Worm (Caenorhabditis elegans): ENCODE measurements around the gene F25E5.8.

The F25E5.8 gene

ce11 chrV:7435376-7436204, at the start of gene F25E5.8, which contains the start of gene ddo-2:
F25E5.8 (plus strand) TSS chrV:7435930.
ddo-2 (minus strand) TSS chrV:7435705.
- TF ChIP-seq tbx-8 (GFP tag; optimal IDR thresholded peaks at IDR 0.05) (no peak), elt-1 (tag; optimal IDR thresholded peaks at IDR 0.05; ENCODE audit: borderline replicate concordance, insufficient read depth) (no peak), ces-1 (GFP tag; optimal IDR thresholded peaks at IDR 0.05) (no peak), ceh-43 (GFP tag; optimal IDR thresholded peaks at IDR 0.05) (no peak), sptf-1 (tag; optimal IDR thresholded peaks at IDR 0.05) (no peak), nhr-237 (tag; optimal IDR thresholded peaks at IDR 0.05) (no peak), mls-2 (tag; optimal IDR thresholded peaks at IDR 0.05) (no peak), unc-120 (tag; optimal IDR thresholded peaks at IDR 0.05; ENCODE audit: poor library complexity, severe bottlenecking) (no peak), flh-1 (GFP tag; optimal IDR thresholded peaks at IDR 0.05) (no peak), nhr-28 (tag; optimal IDR thresholded peaks at IDR 0.05) (no peak), M03D4.4 (tag; optimal IDR thresholded peaks at IDR 0.05) (no peak), unc-39 (tag; optimal IDR thresholded peaks at IDR 0.05) (no peak), lsy-2 (tag; optimal IDR thresholded peaks at IDR 0.05) (no peak), blmp-1 (tag; optimal IDR thresholded peaks at IDR 0.05) (no peak), hlh-1 (tag; optimal IDR thresholded peaks at IDR 0.05) (no peak), elt-3 (tag; optimal IDR thresholded peaks at IDR 0.05) (no peak), ztf-11 (tag; optimal IDR thresholded peaks at IDR 0.05) (no peak), snpc-4 (tag; optimal IDR thresholded peaks at IDR 0.05) (no peak), nhr-76 (tag; optimal IDR thresholded peaks at IDR 0.05) (no peak)

ce11 chrV:7386052-7386573, 49.6 kb upstream of the F25E5.8 start, which contains the start of gene srp-6:
srp-6 (minus strand) TSS chrV:7386102.
- TF ChIP-seq ceh-43 (GFP tag; optimal IDR thresholded peaks at IDR 0.05) (no peak), ham-2 (GFP tag; optimal IDR thresholded peaks at IDR 0.05) (no peak), nhr-76 (tag; optimal IDR thresholded peaks at IDR 0.05) (no peak), nhr-12 (tag; optimal IDR thresholded peaks at IDR 0.05) (no peak), elt-3 (tag; optimal IDR thresholded peaks at IDR 0.05) (no peak), lin-13 (tag; optimal IDR thresholded peaks at IDR 0.05) (no peak), snpc-4 (tag; optimal IDR thresholded peaks at IDR 0.05) (no peak), unc-62 (GFP tag; optimal IDR thresholded peaks at IDR 0.05) (no peak), nhr-237 (tag; optimal IDR thresholded peaks at IDR 0.05) (no peak), drap-1 (GFP tag; optimal IDR thresholded peaks at IDR 0.05) (no peak)

ce11 chrV:7387755-7388154, 48.0 kb upstream of the F25E5.8 start, which contains the start of gene C02H6.3:
C02H6.3 (minus strand) TSS chrV:7387855.
- TF ChIP-seq nhr-237 (tag; optimal IDR thresholded peaks at IDR 0.05) = no peak
- TF ChIP-seq nhr-28 (tag; optimal IDR thresholded peaks at IDR 0.05) = no peak
- no peak for TF ChIP-seq sem-2 (GFP tag; optimal IDR thresholded peaks at IDR 0.05)
- TF ChIP-seq zip-8 (tag; optimal IDR thresholded peaks at IDR 0.05) = no peak
- no peak for TF ChIP-seq bed-3 (GFP tag; optimal IDR thresholded peaks at IDR 0.05)
- TF ChIP-seq ceh-39 (tag; optimal IDR thresholded peaks at IDR 0.05) = no peak
- no peak for TF ChIP-seq snpc-4 (tag; optimal IDR thresholded peaks at IDR 0.05)
- no peak for TF ChIP-seq unc-39 (tag; optimal IDR thresholded peaks at IDR 0.05)
- no peak for TF ChIP-seq unc-62 (GFP tag; optimal IDR thresholded peaks at IDR 0.05)
- TF ChIP-seq lin-32 (GFP tag; optimal IDR thresholded peaks at IDR 0.05) = no peak
- TF ChIP-seq hlh-1 (tag; optimal IDR thresholded peaks at IDR 0.05) = no peak
- no peak for TF ChIP-seq nhr-12 (tag; optimal IDR thresholded peaks at IDR 0.05)
- TF ChIP-seq tbx-8 (GFP tag; optimal IDR thresholded peaks at IDR 0.05) = no peak
- TF ChIP-seq lsy-2 (tag; optimal IDR thresholded peaks at IDR 0.05) = no peak
- TF ChIP-seq ham-2 (GFP tag; optimal IDR thresholded peaks at IDR 0.05) = no peak
- no peak for TF ChIP-seq ztf-11 (tag; optimal IDR thresholded peaks at IDR 0.05)

- TF ChIP-seq nhr-76 (tag; optimal IDR thresholded peaks at IDR 0.05) = no peak
- no peak for TF ChIP-seq mls-2 (tag; optimal IDR thresholded peaks at IDR 0.05)
- no peak for TF ChIP-seq elt-1 (tag; optimal IDR thresholded peaks at IDR 0.05; ENCODE audit: borderline replicate concordance, insufficient read depth)
- TF ChIP-seq unc-39 (tag; optimal IDR thresholded peaks at IDR 0.05) = no peak
- TF ChIP-seq ztf-11 (tag; optimal IDR thresholded peaks at IDR 0.05) = no peak
- no peak for TF ChIP-seq lin-13 (tag; optimal IDR thresholded peaks at IDR 0.05)
- no peak for TF ChIP-seq ceh-39 (tag; optimal IDR thresholded peaks at IDR 0.05)
- TF ChIP-seq M03D4.4 (tag; optimal IDR thresholded peaks at IDR 0.05) = no peak
- no peak for TF ChIP-seq pha-4 (tag; optimal IDR thresholded peaks at IDR 0.05)
- no peak for TF ChIP-seq hlh-1 (tag; optimal IDR thresholded peaks at IDR 0.05)
- no peak for TF ChIP-seq cnd-1 (tag; optimal IDR thresholded peaks at IDR 0.05)
- no peak for TF ChIP-seq nhr-237 (tag; optimal IDR thresholded peaks at IDR 0.05)
- no peak for TF ChIP-seq ham-2 (GFP tag; optimal IDR thresholded peaks at IDR 0.05)
These were observed 46.0 kb upstream of the F25E5.8 start, which contains the start of gene C02H6.1 for ce11 chrV:7389771-7390170. C02H6.1 (minus strand) TSS chrV:7389871.
